Fruit fly (Drosophila melanogaster): ENCODE measurements around the gene E23.

E23 gene

DNA sequence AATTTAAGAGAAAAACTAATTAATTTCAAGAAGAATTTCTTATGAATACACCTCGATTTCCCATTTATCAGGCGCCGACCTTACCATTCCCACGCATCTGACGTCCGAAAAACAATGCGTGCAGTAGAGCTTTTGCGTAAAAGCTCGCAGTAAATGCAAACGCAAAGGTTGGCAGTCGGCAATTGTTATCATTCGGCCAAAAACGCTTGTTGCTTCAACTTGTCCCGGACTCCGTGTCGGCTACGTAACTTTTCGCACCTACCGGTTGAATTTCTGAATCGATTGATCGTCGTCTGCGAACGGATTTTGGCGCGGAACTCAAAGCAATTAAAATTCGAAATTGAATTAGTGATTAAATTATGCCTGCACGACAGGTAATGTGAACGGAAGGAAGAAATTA, 50.7 kb downstream of the E23 start, which contains the start of gene CG3277:
TSS of gene CG3277 (plus strand) at position 208 of the 400 bp plus-strand sequence.
- TF ChIP-seq CG12605 (GFP tag; IDR thresholded peaks at IDR 0.05) (peak; percentile 37; the same call in 1 of the 2 replicates), CG34367 (tag; optimal IDR thresholded peaks at IDR 0.05) (no peak), CG14655 (GFP tag; optimal IDR thresholded peaks at IDR 0.05) (no peak), CG9948 (tag; optimal IDR thresholded peaks at IDR 0.05) (no peak)

DNA sequence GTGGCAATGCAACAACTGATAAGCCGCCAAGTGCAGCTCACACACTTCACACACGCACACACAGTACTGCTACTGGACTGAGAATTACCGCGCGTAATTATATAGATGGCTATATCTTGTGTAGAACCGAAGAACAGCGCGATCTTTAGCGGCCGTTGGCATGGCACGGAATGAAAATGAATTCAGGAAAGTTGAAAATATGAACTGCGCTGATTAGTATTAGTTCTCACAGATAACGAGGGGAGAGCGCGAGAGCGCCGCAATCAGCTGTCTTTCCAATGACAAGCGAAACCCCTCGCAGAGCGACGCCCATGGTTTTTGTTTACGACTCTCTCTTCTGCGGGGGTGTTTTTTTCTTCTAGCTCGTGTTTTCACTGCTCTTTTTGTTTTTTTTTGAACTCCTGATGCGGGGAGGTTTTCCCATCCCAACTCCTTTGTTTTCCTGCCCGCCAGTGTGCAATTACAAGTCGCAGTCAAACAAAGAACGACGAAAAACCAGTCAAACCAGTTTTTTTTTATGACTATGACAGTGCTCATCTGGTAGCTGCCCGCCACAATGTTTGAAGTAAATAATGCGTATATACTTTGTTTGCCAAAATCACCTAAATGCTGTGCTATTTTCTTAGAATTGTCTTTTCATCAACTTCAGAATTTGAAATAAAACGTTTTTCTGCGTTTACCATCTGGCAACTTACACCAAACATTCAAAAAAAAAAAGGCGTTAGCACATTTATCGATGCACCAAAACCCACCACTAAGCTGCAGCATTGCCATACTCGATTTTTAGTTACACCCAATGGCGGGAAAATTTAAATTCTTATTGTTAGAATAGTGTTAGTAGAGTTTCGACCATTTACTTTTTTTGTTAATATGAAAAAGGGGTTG, 51.4 kb downstream of the E23 start, which contains the start of gene CG9663:
TSS of gene CG9663 (minus strand) at position 173 of the 885 bp plus-strand sequence.
- TF ChIP-seq Pif1B (GFP tag; optimal IDR thresholded peaks at IDR 0.05) (peak; percentile 58), CG34367 (tag; optimal IDR thresholded peaks at IDR 0.05) (peak; percentile 47), rn (GFP tag; IDR thresholded peaks at IDR 0.05) (peak; percentile 56), fd96Ca (GFP tag; IDR thresholded peaks at IDR 0.05) (peak; percentile 73), Ets98B (GFP tag; IDR thresholded peaks at IDR 0.05) (peak; percentile 86), CG12605 (GFP tag; IDR thresholded peaks at IDR 0.05) (peak; percentile 73; the same call in 1 of the 2 replicates), Pif1A (GFP tag; optimal IDR thresholded peaks at IDR 0.05) (peak; percentile 68), gl (tag; optimal IDR thresholded peaks at IDR 0.05) (peak; percentile 83), CG4496 (GFP tag; IDR thresholded peaks at IDR 0.05) (peak; percentile 91), D1 (tag; optimal IDR thresholded peaks at IDR 0.05) (peak; percentile 9), CG8301 (tag; optimal IDR thresholded peaks at IDR 0.05) (peak; percentile 67), CG13204 (GFP tag; optimal IDR thresholded peaks at IDR 0.05) (peak; percentile 76), CG8159 (tag; optimal IDR thresholded peaks at IDR 0.05) (peak; percentile 79), CG9948 (tag; optimal IDR thresholded peaks at IDR 0.05) (peak; percentile 53), CG32121 (GFP tag; IDR thresholded peaks at IDR 0.05) (peak; percentile 76), CG14655 (GFP tag; optimal IDR thresholded peaks at IDR 0.05) (peak; percentile 78), Snoo (tag; optimal IDR thresholded peaks at IDR 0.05) (peak; percentile 60), EcR (GFP tag; optimal IDR thresholded peaks at IDR 0.05) (peak; percentile 72), CG17806 (tag; optimal IDR thresholded peaks at IDR 0.05) (peak; percentile 53), CG10348 (GFP tag; IDR thresholded peaks at IDR 0.05) (no peak), CG15710 (tag; optimal IDR thresholded peaks at IDR 0.05) (peak; percentile 71)

DNA sequence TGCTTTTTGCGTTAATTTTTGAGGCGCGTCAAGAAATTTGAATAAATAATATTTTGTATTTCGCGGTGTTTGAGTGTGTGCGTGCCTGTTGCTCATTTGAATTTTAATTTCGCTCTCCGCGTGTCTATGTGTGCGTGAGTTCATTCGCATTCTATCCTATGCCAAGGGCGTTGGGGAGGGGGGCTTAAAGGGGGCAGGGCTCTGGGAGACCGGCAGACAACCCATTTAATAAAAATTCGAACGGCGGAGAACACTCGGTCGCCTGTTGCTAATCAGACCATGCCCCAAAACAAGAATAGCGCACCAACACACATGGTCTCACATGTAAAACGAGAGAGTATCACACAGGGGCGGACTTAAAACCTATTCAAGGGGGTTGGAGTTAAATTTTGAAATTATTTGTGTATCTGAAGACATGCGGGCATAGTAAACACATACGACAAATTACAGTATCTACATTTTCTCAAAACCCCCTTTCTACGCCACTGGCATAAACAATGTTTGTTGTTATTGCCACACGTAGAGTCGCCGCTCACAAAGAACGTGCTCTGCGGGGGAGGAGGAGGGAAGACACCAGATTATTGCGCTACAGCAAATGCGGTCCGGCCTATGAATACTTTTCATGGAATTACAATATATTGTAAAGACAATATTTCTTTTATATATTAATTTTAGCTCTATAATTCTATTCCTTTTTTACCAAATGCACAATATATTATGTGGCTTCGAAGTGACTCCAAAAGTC, 52.7 kb downstream of the E23 start:
- TF ChIP-seq Snoo (tag; optimal IDR thresholded peaks at IDR 0.05) (peak; percentile 100), CG9948 (tag; optimal IDR thresholded peaks at IDR 0.05) (peak; percentile 100), CG8159 (tag; optimal IDR thresholded peaks at IDR 0.05) (peak; percentile 100), fd96Ca (GFP tag; IDR thresholded peaks at IDR 0.05) (peak; percentile 100), CG32121 (GFP tag; IDR thresholded peaks at IDR 0.05) (peak; percentile 99), rn (GFP tag; IDR thresholded peaks at IDR 0.05) (peak; percentile 99), CG10348 (GFP tag; IDR thresholded peaks at IDR 0.05) (peak; percentile 97), D1 (tag; optimal IDR thresholded peaks at IDR 0.05) (peak; percentile 99), Ets98B (GFP tag; IDR thresholded peaks at IDR 0.05) (peak; percentile 100), CG12605 (GFP tag; IDR thresholded peaks at IDR 0.05) (peak; percentile 99), CG34367 (tag; optimal IDR thresholded peaks at IDR 0.05) (peak; percentile 100), EcR (GFP tag; optimal IDR thresholded peaks at IDR 0.05) (peak; percentile 94), CG13204 (GFP tag; optimal IDR thresholded peaks at IDR 0.05) (peak; percentile 99), Pif1B (GFP tag; optimal IDR thresholded peaks at IDR 0.05) (peak; percentile 100), gl (tag; optimal IDR thresholded peaks at IDR 0.05) (peak; percentile 99), CG14655 (GFP tag; optimal IDR thresholded peaks at IDR 0.05) (peak; percentile 100), CG17806 (tag; optimal IDR thresholded peaks at IDR 0.05) (peak; percentile 100), CG4496 (GFP tag; IDR thresholded peaks at IDR 0.05) (peak; percentile 100), CG15710 (tag; optimal IDR thresholded peaks at IDR 0.05) (peak; percentile 100), Pif1A (GFP tag; optimal IDR thresholded peaks at IDR 0.05) (peak; percentile 100), CG8301 (tag; optimal IDR thresholded peaks at IDR 0.05) (peak; percentile 100)

DNA sequence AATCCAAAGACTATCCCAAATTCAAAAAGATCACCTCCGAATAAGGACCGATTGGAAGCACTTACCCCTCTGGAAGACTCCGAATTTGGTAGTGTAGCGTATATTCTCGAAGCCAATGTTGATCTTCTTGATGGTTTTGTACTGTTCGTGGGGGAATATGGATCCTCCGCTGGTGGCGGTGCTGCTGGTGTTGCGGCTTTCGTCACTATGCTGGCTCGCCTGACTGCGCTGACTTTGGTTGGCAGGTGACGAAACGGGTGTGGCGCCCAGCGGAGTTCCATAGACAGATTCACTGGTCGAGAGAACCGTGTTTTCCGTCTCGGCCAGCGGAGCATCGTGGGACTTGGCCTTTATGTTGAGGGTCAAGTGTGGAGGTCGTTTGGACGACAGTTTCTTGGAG, 53.6 kb downstream of the E23 start:
- TF ChIP-seq CG32121 (GFP tag; IDR thresholded peaks at IDR 0.05) (no peak), CG34367 (tag; optimal IDR thresholded peaks at IDR 0.05) (no peak), CG13204 (GFP tag; optimal IDR thresholded peaks at IDR 0.05) (no peak), Snoo (tag; optimal IDR thresholded peaks at IDR 0.05) (no peak), CG9948 (tag; optimal IDR thresholded peaks at IDR 0.05) (no peak), gl (tag; optimal IDR thresholded peaks at IDR 0.05) (no peak), Ets98B (GFP tag; IDR thresholded peaks at IDR 0.05) (no peak), EcR (GFP tag; optimal IDR thresholded peaks at IDR 0.05) (no peak), CG4496 (GFP tag; IDR thresholded peaks at IDR 0.05) (no peak), CG14655 (GFP tag; optimal IDR thresholded peaks at IDR 0.05) (no peak), CG10348 (GFP tag; IDR thresholded peaks at IDR 0.05) (no peak)

DNA sequence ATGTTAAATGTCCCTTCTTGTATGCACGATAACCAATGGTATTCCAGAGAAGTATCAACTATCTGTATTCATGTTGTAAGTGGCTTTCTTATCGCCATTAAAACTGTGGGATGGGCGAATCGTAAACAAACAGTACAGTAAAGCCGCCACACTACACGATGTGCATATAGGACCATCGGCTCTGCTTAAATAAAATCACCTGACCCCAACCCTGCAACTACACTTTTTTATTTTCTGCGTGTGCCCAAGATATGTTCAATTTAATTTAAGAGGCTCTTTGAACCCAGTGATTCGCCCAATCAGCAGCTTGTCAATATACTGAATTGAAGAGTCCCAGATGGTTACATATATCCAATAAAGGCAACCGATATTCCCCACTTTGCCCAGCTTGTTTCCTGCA, 54.8 kb downstream of the E23 start:
- TF ChIP-seq gl (tag; optimal IDR thresholded peaks at IDR 0.05) = peak; percentile 40
- TF ChIP-seq Pif1A (GFP tag; optimal IDR thresholded peaks at IDR 0.05) = peak; percentile 17
- TF ChIP-seq D1 (tag; optimal IDR thresholded peaks at IDR 0.05) = no peak
- TF ChIP-seq CG15710 (tag; optimal IDR thresholded peaks at IDR 0.05) = peak; percentile 50
- peak; percentile 14; the same call in 1 of the 2 replicates for TF ChIP-seq Ets98B (GFP tag; IDR thresholded peaks at IDR 0.05)
- TF ChIP-seq CG8301 (tag; optimal IDR thresholded peaks at IDR 0.05) = peak; percentile 26
- TF ChIP-seq fd96Ca (GFP tag; IDR thresholded peaks at IDR 0.05) = 0 out of 3 replicates have a peak, but pooled peaks have one; percentile 36
- TF ChIP-seq Snoo (tag; optimal IDR thresholded peaks at IDR 0.05) = no peak
- TF ChIP-seq rn (GFP tag; IDR thresholded peaks at IDR 0.05) = no peak
- no peak for TF ChIP-seq CG32121 (GFP tag; IDR thresholded peaks at IDR 0.05)
- TF ChIP-seq CG9948 (tag; optimal IDR thresholded peaks at IDR 0.05) = peak; percentile 26
- TF ChIP-seq CG34367 (tag; optimal IDR thresholded peaks at IDR 0.05) = no peak
- TF ChIP-seq CG10348 (GFP tag; IDR thresholded peaks at IDR 0.05) = no peak
- TF ChIP-seq CG14655 (GFP tag; optimal IDR thresholded peaks at IDR 0.05) = peak; percentile 46
- peak; percentile 8 for TF ChIP-seq Pif1B (GFP tag; optimal IDR thresholded peaks at IDR 0.05)
- TF ChIP-seq CG8159 (tag; optimal IDR thresholded peaks at IDR 0.05) = peak; percentile 34
- peak; percentile 33 for TF ChIP-seq CG17806 (tag; optimal IDR thresholded peaks at IDR 0.05)

Data from whole organism, pupa.